Worm (Caenorhabditis elegans) whole organism, L2 larva: ENCODE results near the gene fipr-9.

Experiments
- lin-13 ChIP-seq: fragments of 150-350 bp; optimal IDR thresholded peaks from 2 replicates; lab custom pipeline; 2014; ENCODE audit warnings: missing biosample characterization, missing genetic modification reagents, missing genetic modification characterization
- lsy-2 ChIP-seq, 2 experiments: fragments of 150-350 bp in 1 of 2; sonication (generic microtip) in 1 of 2; optimal IDR thresholded peaks; 2 replicates each; lab custom pipeline; 2014 to 2017; ENCODE audit warnings: missing biosample characterization in 2 of 2, missing genetic modification characterization in 2 of 2
- nhr-11 ChIP-seq: fragments of 150-350 bp; optimal IDR thresholded peaks from 2 replicates; lab custom pipeline; 2014; ENCODE audit warnings: missing biosample characterization, missing genetic modification characterization
- nhr-23 ChIP-seq: fragments of 150-350 bp; optimal IDR thresholded peaks from 2 replicates; lab custom pipeline; 2014; ENCODE audit warnings: missing biosample characterization, missing genetic modification reagents, missing genetic modification characterization

DNA sequence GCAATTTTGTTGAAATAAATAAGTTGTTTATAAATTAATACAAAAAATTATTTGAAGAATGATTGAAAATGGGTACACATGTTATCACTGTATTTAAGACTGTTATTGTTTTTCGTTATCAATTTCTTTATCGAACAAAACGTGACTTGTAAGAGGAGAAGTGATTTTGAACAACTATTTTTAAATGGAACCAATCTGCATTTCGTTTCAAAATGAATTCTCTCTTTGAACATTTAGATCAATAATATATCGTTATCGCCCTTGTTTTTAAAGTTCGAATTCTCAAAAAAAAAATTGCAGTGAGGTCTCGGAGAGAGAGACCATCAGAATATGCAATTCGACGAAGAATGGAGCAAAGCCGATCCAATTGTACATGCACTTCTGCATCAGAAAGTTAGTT is 42.2 kb upstream of the fipr-9 start, which contains the start of gene cul-5:
- no peak for TF ChIP-seq lin-13 (GFP tag; lab: Kevin White, UChicago)
- no peak for TF ChIP-seq lsy-2 (tag; optimal IDR thresholded peaks at IDR 0.05; lab: Kevin White, UChicago)
- TF ChIP-seq nhr-11 (tag; lab: Kevin White, UChicago), result no peak
- no peak for TF ChIP-seq nhr-23 (tag; lab: Kevin White, UChicago)
